Fruit fly (Drosophila melanogaster): ENCODE measurements around the gene tmod.

The tmod gene

DNA sequence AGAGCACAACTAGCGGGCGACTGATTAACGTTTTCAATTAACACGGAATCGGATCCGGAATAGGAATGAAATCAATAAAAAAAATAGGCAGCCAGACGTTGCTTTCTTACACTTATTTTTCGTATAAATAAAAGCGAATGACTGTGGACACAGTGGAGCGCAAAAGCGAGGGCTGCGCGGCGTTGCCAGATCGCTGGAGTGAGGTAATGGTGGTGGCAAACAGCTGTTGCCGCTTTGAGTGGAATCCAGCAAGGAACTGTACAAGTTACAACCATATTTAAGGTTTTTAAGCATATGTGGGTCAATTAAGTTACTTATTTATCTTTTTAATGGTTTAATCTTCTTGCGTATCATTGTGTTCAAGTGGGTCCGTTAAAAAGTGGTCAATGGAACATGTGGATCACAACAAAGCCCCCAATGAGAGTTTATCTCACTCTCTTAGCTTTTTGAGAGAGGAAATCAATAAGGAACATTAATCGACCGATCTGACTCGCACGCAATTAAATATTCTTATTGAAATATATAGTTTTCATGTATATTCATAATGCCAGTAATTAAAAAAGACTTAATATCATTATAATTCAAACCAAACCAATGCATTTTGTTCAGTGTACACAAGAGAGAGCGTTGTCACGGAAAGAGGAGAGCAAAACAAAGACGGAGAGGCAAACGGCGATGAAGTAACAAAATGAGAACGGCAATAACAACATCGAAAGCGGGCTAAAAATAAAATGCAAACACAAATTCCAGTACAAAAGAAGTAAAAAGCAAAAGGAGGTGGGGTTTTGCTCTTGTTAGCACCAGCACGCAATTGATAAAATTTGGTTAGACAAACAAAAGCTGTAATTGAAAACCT lies 68.0 kb downstream of the tmod start:
- TF ChIP-seq CG9948 (tag; optimal IDR thresholded peaks at IDR 0.05) (peak; percentile 77), CG10348 (GFP tag; IDR thresholded peaks at IDR 0.05) (0 out of 2 replicates have a peak, but pooled peaks have one; percentile 15), Ets98B (GFP tag; IDR thresholded peaks at IDR 0.05) (peak; percentile 97), CG4496 (GFP tag; IDR thresholded peaks at IDR 0.05) (peak; percentile 97), CG32121 (GFP tag; IDR thresholded peaks at IDR 0.05) (peak; percentile 96), Pif1A (GFP tag; optimal IDR thresholded peaks at IDR 0.05) (peak; percentile 94), gl (tag; optimal IDR thresholded peaks at IDR 0.05) (peak; percentile 35), fd96Ca (GFP tag; IDR thresholded peaks at IDR 0.05) (peak; percentile 93), D1 (tag; optimal IDR thresholded peaks at IDR 0.05) (no peak), CG15710 (tag; optimal IDR thresholded peaks at IDR 0.05) (peak; percentile 83), rn (GFP tag; IDR thresholded peaks at IDR 0.05) (peak; percentile 82), CG8159 (tag; optimal IDR thresholded peaks at IDR 0.05) (peak; percentile 86), CG34367 (tag; optimal IDR thresholded peaks at IDR 0.05) (peak; percentile 78), Snoo (tag; optimal IDR thresholded peaks at IDR 0.05) (peak; percentile 88), CG13204 (GFP tag; optimal IDR thresholded peaks at IDR 0.05) (peak; percentile 54), EcR (GFP tag; optimal IDR thresholded peaks at IDR 0.05) (peak; percentile 58), CG17806 (tag; optimal IDR thresholded peaks at IDR 0.05) (peak; percentile 88), Pif1B (GFP tag; optimal IDR thresholded peaks at IDR 0.05) (peak; percentile 92), CG14655 (GFP tag; optimal IDR thresholded peaks at IDR 0.05) (peak; percentile 87), CG8301 (tag; optimal IDR thresholded peaks at IDR 0.05) (peak; percentile 88), CG12605 (GFP tag; IDR thresholded peaks at IDR 0.05) (peak; percentile 95)

DNA sequence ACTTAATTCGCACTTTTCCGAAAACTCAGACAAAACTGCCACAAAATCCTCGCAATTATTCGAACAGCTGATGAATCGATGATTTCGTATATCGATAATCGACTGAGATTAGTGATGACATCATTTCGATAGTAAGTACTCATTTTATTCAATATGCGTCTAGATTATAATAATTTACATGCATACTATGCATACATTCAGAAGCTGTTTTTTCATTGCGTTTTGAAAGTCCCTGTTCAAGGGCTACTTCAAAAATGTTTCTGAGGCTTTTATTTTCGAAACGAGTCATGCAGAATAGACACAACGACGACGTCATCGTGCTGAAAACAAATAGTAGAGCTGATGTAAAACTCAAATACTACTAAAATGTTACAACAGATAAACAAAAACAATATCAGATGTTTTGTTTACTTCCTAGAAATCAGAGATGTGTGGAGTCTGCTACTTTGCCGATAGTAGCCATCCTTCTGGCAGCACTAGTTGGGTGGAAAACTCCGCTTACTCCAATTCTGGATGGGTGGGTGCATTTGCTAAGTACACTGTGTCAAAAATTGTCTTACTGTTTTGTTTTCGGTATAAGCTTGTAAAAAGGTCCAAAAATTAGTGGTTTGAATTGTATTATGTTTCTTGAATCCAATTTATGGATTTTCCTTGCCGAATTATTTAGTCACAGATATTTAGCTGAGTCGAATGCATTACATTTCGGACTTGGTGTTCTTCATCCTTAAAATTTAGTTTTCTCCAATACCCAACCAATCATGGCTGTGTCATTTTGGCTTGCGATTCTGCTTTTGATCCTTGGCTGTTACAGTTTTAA lies 69.2 kb downstream of the tmod start, which contains the start of the genes CG2246 and CG31021:
TSS of gene CG2246 (minus strand) at position 50 of the 817 bp plus-strand sequence.
TSS of gene CG31021 (plus strand) at position 767 of the 817 bp plus-strand sequence.
- TF ChIP-seq CG14655 (GFP tag; optimal IDR thresholded peaks at IDR 0.05) (no peak), Pif1A (GFP tag; optimal IDR thresholded peaks at IDR 0.05) (peak; percentile 23), Ets98B (GFP tag; IDR thresholded peaks at IDR 0.05) (peak; percentile 31), CG4496 (GFP tag; IDR thresholded peaks at IDR 0.05) (peak; percentile 45; the same call in 2 of the 3 replicates), CG8301 (tag; optimal IDR thresholded peaks at IDR 0.05) (no peak)

DNA sequence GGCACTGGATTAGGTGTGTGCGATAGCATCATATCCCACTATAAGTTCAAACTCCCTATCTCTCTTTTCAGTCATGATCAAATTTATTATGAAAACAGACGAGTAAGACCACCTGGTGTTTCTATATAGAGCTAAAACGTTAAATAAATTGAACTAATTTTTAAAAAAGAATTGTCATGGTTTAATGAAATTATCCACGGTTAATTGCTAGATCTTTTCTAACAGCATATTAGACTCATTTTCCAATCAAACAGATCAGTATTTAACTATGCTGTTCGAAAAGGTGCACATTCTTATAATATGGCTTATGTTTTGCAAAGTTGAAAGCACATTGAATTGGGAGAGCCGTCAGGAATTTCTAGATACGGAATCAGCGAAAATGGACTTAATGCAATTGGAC lies 71.5 kb downstream of the tmod start, which contains the start of gene PH4alphaNE3:
TSS of gene PH4alphaNE3 (plus strand) at position 301 of the 400 bp plus-strand sequence.
- TF ChIP-seq CG4496 (GFP tag; IDR thresholded peaks at IDR 0.05) (no peak), Ets98B (GFP tag; IDR thresholded peaks at IDR 0.05) (no peak), CG13204 (GFP tag; optimal IDR thresholded peaks at IDR 0.05) (no peak), CG8159 (tag; optimal IDR thresholded peaks at IDR 0.05) (no peak), CG17806 (tag; optimal IDR thresholded peaks at IDR 0.05) (no peak), CG8301 (tag; optimal IDR thresholded peaks at IDR 0.05) (no peak), Snoo (tag; optimal IDR thresholded peaks at IDR 0.05) (no peak), fd96Ca (GFP tag; IDR thresholded peaks at IDR 0.05) (no peak), CG15710 (tag; optimal IDR thresholded peaks at IDR 0.05) (no peak), EcR (GFP tag; optimal IDR thresholded peaks at IDR 0.05) (no peak), rn (GFP tag; IDR thresholded peaks at IDR 0.05) (no peak), gl (tag; optimal IDR thresholded peaks at IDR 0.05) (no peak), CG32121 (GFP tag; IDR thresholded peaks at IDR 0.05) (no peak)

DNA sequence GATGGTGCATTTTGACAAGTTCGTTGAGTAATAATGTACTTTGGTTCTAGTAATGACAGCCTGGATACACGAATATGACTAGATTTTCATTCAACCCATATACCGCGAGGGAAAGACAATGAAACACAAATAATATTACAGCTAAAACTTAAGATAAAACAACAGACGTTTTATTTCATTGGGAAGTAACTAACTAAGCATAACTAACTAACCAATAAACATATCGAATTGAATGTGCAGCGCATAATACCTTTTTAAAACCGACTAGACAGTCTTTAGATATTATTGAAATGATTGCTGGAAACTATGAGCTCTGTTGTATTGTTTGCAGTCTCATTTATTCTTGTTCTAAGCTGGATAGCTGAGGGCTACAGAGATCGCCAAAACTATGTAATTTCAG lies 73.5 kb downstream of the tmod start, which contains the start of gene CG31016:
TSS of gene CG31016 (plus strand) at position 301 of the 400 bp plus-strand sequence.
- TF ChIP-seq CG8159 (tag; optimal IDR thresholded peaks at IDR 0.05) (no peak), CG17806 (tag; optimal IDR thresholded peaks at IDR 0.05) (no peak), CG10348 (GFP tag; IDR thresholded peaks at IDR 0.05) (no peak), CG34367 (tag; optimal IDR thresholded peaks at IDR 0.05) (no peak), Pif1B (GFP tag; optimal IDR thresholded peaks at IDR 0.05) (no peak), fd96Ca (GFP tag; IDR thresholded peaks at IDR 0.05) (no peak), CG9948 (tag; optimal IDR thresholded peaks at IDR 0.05) (no peak), gl (tag; optimal IDR thresholded peaks at IDR 0.05) (no peak), CG15710 (tag; optimal IDR thresholded peaks at IDR 0.05) (no peak), rn (GFP tag; IDR thresholded peaks at IDR 0.05) (no peak), CG32121 (GFP tag; IDR thresholded peaks at IDR 0.05) (no peak), Snoo (tag; optimal IDR thresholded peaks at IDR 0.05) (no peak), D1 (tag; optimal IDR thresholded peaks at IDR 0.05) (no peak), CG4496 (GFP tag; IDR thresholded peaks at IDR 0.05) (no peak), CG8301 (tag; optimal IDR thresholded peaks at IDR 0.05) (no peak), EcR (GFP tag; optimal IDR thresholded peaks at IDR 0.05) (no peak), CG13204 (GFP tag; optimal IDR thresholded peaks at IDR 0.05) (no peak), Ets98B (GFP tag; IDR thresholded peaks at IDR 0.05) (no peak), Pif1A (GFP tag; optimal IDR thresholded peaks at IDR 0.05) (no peak), CG12605 (GFP tag; IDR thresholded peaks at IDR 0.05) (no peak)

Data from whole organism, pupa.